Fruit fly (Drosophila melanogaster) whole organism, embryonic: ENCODE results near the gene Ns4.

Source experiments
- CG12104 ChIP-seq: fragments of 200-800 bp; sonication (Bioruptor generic); optimal IDR thresholded peaks from 3 replicates; lab custom pipeline; 2016; ENCODE audit warnings: missing biosample characterization, missing genetic modification characterization
- CG16813 ChIP-seq: fragments of 200-800 bp; sonication (Bioruptor generic); IDR thresholded peaks from 3 replicates; pipeline ENCODE4 v1.3.6; 2022; ENCODE audit warnings: missing biosample characterization, missing genetic modification characterization; ENCODE audit not compliant: partially characterized antibody
- CG18262 ChIP-seq: fragments of 200-800 bp; optimal IDR thresholded peaks from 3 replicates; lab custom pipeline; 2019; ENCODE audit warnings: missing biosample characterization, mild to moderate bottlenecking, missing genetic modification characterization, moderate library complexity
- CG30431 ChIP-seq: fragments of 200-800 bp; sonication (Bioruptor generic); optimal IDR thresholded peaks from 2 replicates; lab custom pipeline; 2017; ENCODE audit warnings: missing biosample characterization, missing genetic modification characterization
- CG4820 ChIP-seq: fragments of 200-800 bp; sonication (Bioruptor generic); optimal IDR thresholded peaks from 3 replicates; lab custom pipeline; 2016; ENCODE audit warnings: missing biosample characterization, missing genetic modification characterization
- CG8944 ChIP-seq: fragments of 200-800 bp; sonication (Bioruptor generic); optimal IDR thresholded peaks from 3 replicates; lab custom pipeline; 2016; ENCODE audit warnings: missing biosample characterization, missing genetic modification characterization
- MBD-R2 ChIP-seq: fragments of 200-800 bp; sonication (Bioruptor generic); IDR thresholded peaks from 2 replicates; pipeline ENCODE4 v1.3.6; 2022; ENCODE audit warnings: missing biosample characterization, missing genetic modification characterization
- NfI ChIP-seq: fragments of 200-800 bp; sonication (Bioruptor generic); optimal IDR thresholded peaks from 3 replicates; lab custom pipeline; 2018; ENCODE audit warnings: missing biosample characterization, mild to moderate bottlenecking, missing genetic modification characterization, moderate library complexity
- bsh ChIP-seq, 2 experiments: fragments of 200-800 bp; sonication (Bioruptor generic); optimal IDR thresholded peaks; 2 replicates each; lab custom pipeline; 2017 to 2018; ENCODE audit warnings: mild to moderate bottlenecking in 2 of 2, missing biosample characterization in 2 of 2, missing genetic modification characterization in 2 of 2, moderate library complexity in 1 of 2
- chn ChIP-seq: fragments of 200-800 bp; sonication (Bioruptor generic); optimal IDR thresholded peaks from 2 replicates; lab custom pipeline; 2016; ENCODE audit warnings: missing biosample characterization, missing genetic modification characterization
- crol ChIP-seq: fragments of 200-800 bp; sonication (Bioruptor generic); IDR thresholded peaks from 2 replicates; pipeline ENCODE4 v1.3.6; 2022; ENCODE audit warnings: missing biosample characterization, missing genetic modification characterization
- pb ChIP-seq: fragments of 200-800 bp; sonication (Bioruptor generic); optimal IDR thresholded peaks from 3 replicates; lab custom pipeline; 2016; ENCODE audit warnings: missing biosample characterization, missing genetic modification characterization
- ro ChIP-seq: fragments of 200-800 bp; sonication (Bioruptor generic); IDR thresholded peaks from 2 replicates; pipeline ENCODE4 v1.3.6; 2022; ENCODE audit warnings: missing biosample characterization, missing genetic modification characterization
- stc ChIP-seq: fragments of 200-800 bp; sonication (Bioruptor generic); IDR thresholded peaks from 2 replicates; pipeline ENCODE4 v1.3.6; 2022; ENCODE audit warnings: missing biosample characterization, missing genetic modification characterization

DNA sequence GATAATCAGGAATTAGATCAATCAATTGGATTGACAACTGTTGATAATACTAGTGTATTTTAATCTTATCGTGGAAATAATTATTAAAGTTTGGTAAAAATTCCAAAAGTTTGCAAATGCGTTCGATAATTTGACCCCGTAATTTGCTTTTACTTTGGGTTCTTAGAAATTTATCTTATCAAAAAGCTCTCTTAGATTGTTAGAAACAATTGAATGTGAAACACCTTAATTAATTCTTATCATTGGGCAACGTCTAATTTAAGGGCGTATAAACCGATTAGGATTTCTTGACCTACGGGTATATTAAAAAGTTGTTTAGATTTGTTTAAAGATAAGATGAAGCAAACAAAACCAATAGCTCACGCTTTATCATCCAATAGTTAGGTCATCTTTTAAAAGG, 19.3 kb upstream of the Ns4 start:
- TF ChIP-seq CG4820 (GFP tag; lab: Kevin White, UChicago) (no peak), CG30431 (GFP tag; lab: Kevin White, UChicago) (no peak), crol (no peak), MBD-R2 (GFP tag; lab: Robert Waterston, UW) (no peak), CG8944 (GFP tag; lab: Kevin White, UChicago) (no peak), stc (GFP tag; lab: Robert Waterston, UW) (no peak), bsh (GFP tag; optimal IDR thresholded peaks at IDR 0.05; lab: Kevin White, UChicago) (no peak), pb (GFP tag; lab: Kevin White, UChicago) (no peak), CG16813 (GFP tag; lab: Robert Waterston, UW) (no peak), ro (no peak), CG12104 (GFP tag; lab: Kevin White, UChicago) (no peak), CG18262 (no peak), chn (no peak), NfI (GFP tag; lab: Kevin White, UChicago) (no peak)
